Worm (Caenorhabditis elegans): ENCODE results near the gene srh-283.

- no peak for TF ChIP-seq mep-1 (tag; optimal IDR thresholded peaks at IDR 0.05)
- no peak for TF ChIP-seq flh-1 (GFP tag; optimal IDR thresholded peaks at IDR 0.05)
These were observed 15.1 kb downstream of the srh-283 start for ce11 chrV:17780285-17780684.

Measured in whole organism, mixed stage, embryonic.